Fruit fly (Drosophila melanogaster) whole organism, prepupa: ENCODE results near the gene CG13607.
A peak's percentile ranks its signal among the peaks of the same experiment; 100 is the strongest.

Experiments
- CG10669 ChIP-seq: fragments of 200-800 bp; sonication (Bioruptor generic); optimal IDR thresholded peaks from 3 replicates; lab custom pipeline; 2018; ENCODE audit warnings: missing biosample characterization, mild to moderate bottlenecking, missing genetic modification characterization, moderate library complexity
- CG11294 ChIP-seq: fragments of 200-800 bp; sonication (Bioruptor generic); IDR thresholded peaks from 2 replicates; pipeline ENCODE4 v1.3.6; 2022; ENCODE audit warnings: missing biosample characterization, missing genetic modification characterization
- CG11762 ChIP-seq: fragments of 200-800 bp; sonication (Bioruptor generic); optimal IDR thresholded peaks from 3 replicates; lab custom pipeline; 2016; ENCODE audit warnings: missing biosample characterization, missing genetic modification characterization; ENCODE audit not compliant: insufficient read depth
- CG15336 ChIP-seq: fragments of 200-800 bp; sonication (Bioruptor generic); IDR thresholded peaks from 2 replicates; pipeline ENCODE4 v1.3.6; 2022; ENCODE audit warnings: missing biosample characterization, missing genetic modification characterization
- CG1621 ChIP-seq: fragments of 200-800 bp; sonication (Bioruptor generic); optimal IDR thresholded peaks from 3 replicates; lab custom pipeline; 2018; ENCODE audit warnings: missing biosample characterization, mild to moderate bottlenecking, missing genetic modification characterization
- CG16779 ChIP-seq: fragments of 200-800 bp; sonication (Bioruptor generic); optimal IDR thresholded peaks from 3 replicates; lab custom pipeline; 2017; ENCODE audit warnings: missing biosample characterization, mild to moderate bottlenecking, missing genetic modification characterization
- CG34406 ChIP-seq: fragments of 200-800 bp; sonication (Bioruptor generic); optimal IDR thresholded peaks from 3 replicates; lab custom pipeline; 2016; ENCODE audit warnings: missing biosample characterization, missing genetic modification characterization
- CG3919 ChIP-seq: fragments of 200-800 bp; sonication (Bioruptor generic); optimal IDR thresholded peaks from 3 replicates; lab custom pipeline; 2016; ENCODE audit warnings: missing biosample characterization, missing genetic modification characterization
- CG6163 ChIP-seq: fragments of 200-800 bp; sonication (Bioruptor generic); IDR thresholded peaks from 3 replicates; pipeline ENCODE4 v1.3.6; 2022; ENCODE audit warnings: missing biosample characterization, missing genetic modification characterization
- CG6276 ChIP-seq: fragments of 200-800 bp; sonication (Bioruptor generic); optimal IDR thresholded peaks from 2 replicates; lab custom pipeline; 2017; ENCODE audit warnings: missing biosample characterization, mild to moderate bottlenecking, missing genetic modification characterization
- CG6792 ChIP-seq: fragments of 200-800 bp; sonication (Bioruptor generic); optimal IDR thresholded peaks from 3 replicates; lab custom pipeline; 2016; ENCODE audit warnings: missing biosample characterization, missing genetic modification characterization
- CG6808 ChIP-seq: fragments of 200-800 bp; sonication (Bioruptor generic); optimal IDR thresholded peaks from 3 replicates; lab custom pipeline; 2017; ENCODE audit warnings: missing biosample characterization, missing genetic modification characterization, mild to moderate bottlenecking, moderate library complexity, missing genetic modification reagents
- CG6854 ChIP-seq: fragments of 200-800 bp; sonication (Bioruptor generic); optimal IDR thresholded peaks from 2 replicates; lab custom pipeline; 2017; ENCODE audit warnings: missing biosample characterization, mild to moderate bottlenecking, missing genetic modification characterization
- CG8632 ChIP-seq: fragments of 200-800 bp; sonication (Bioruptor generic); optimal IDR thresholded peaks from 3 replicates; lab custom pipeline; 2016; ENCODE audit warnings: missing biosample characterization, missing genetic modification characterization
- CG9139 ChIP-seq: fragments of 200-800 bp; sonication (Bioruptor generic); optimal IDR thresholded peaks from 3 replicates; lab custom pipeline; 2017; ENCODE audit warnings: missing biosample characterization, mild to moderate bottlenecking, missing genetic modification characterization
- Eip75B ChIP-seq: fragments of 200-800 bp; sonication (Bioruptor generic); optimal IDR thresholded peaks from 3 replicates; lab custom pipeline; 2016; ENCODE audit warnings: missing biosample characterization, missing genetic modification characterization
- Eip78C ChIP-seq: fragments of 200-800 bp; sonication (Bioruptor generic); peaks from one replicate; lab custom pipeline; 2016; ENCODE audit warnings: missing biosample characterization, missing genetic modification characterization
- Ets21C ChIP-seq: fragments of 200-800 bp; sonication (Bioruptor generic); optimal IDR thresholded peaks from 3 replicates; lab custom pipeline; 2016; ENCODE audit warnings: missing biosample characterization, missing genetic modification characterization
- Ets96B ChIP-seq: fragments of 200-800 bp; optimal IDR thresholded peaks from 2 replicates; lab custom pipeline; 2019; ENCODE audit warnings: missing biosample characterization, mild to moderate bottlenecking, missing genetic modification characterization, moderate library complexity
- Hr38 ChIP-seq: sonication (Bioruptor generic); optimal IDR thresholded peaks from 2 replicates; lab custom pipeline; 2016; ENCODE audit warnings: missing biosample characterization, missing genetic modification characterization
- Hr4 ChIP-seq: fragments of 200-800 bp; sonication (Bioruptor generic); optimal IDR thresholded peaks from 3 replicates; lab custom pipeline; 2016; ENCODE audit warnings: missing biosample characterization, missing genetic modification characterization
- Met ChIP-seq: fragments of 200-800 bp; sonication (Bioruptor generic); optimal IDR thresholded peaks from 3 replicates; lab custom pipeline; 2016; ENCODE audit warnings: missing biosample characterization, missing genetic modification characterization
- Sox102F ChIP-seq: fragments of 200-800 bp; sonication (Bioruptor generic); optimal IDR thresholded peaks from 2 replicates; lab custom pipeline; 2016; ENCODE audit warnings: missing biosample characterization, mild to moderate bottlenecking, missing genetic modification characterization
- cyc ChIP-seq: fragments of 200-800 bp; sonication (Bioruptor generic); optimal IDR thresholded peaks from 3 replicates; lab custom pipeline; 2016; ENCODE audit warnings: missing biosample characterization, missing genetic modification characterization
- dac ChIP-seq: fragments of 200-800 bp; sonication (Bioruptor generic); optimal IDR thresholded peaks from 2 replicates; lab custom pipeline; 2017; ENCODE audit warnings: missing biosample characterization, mild to moderate bottlenecking, missing genetic modification characterization
- eg ChIP-seq: fragments of 200-800 bp; sonication (Bioruptor generic); IDR thresholded peaks from 3 replicates; pipeline ENCODE4 v1.3.6; 2022; ENCODE audit warnings: missing biosample characterization, missing genetic modification characterization
- esn ChIP-seq: fragments of 200-800 bp; sonication (Bioruptor generic); optimal IDR thresholded peaks from 2 replicates; lab custom pipeline; 2016; ENCODE audit warnings: missing biosample characterization, mild to moderate bottlenecking, missing genetic modification characterization, moderate library complexity
- fd59A ChIP-seq: fragments of 200-800 bp; sonication (Bioruptor generic); optimal IDR thresholded peaks from 2 replicates; lab custom pipeline; 2017; ENCODE audit warnings: missing biosample characterization, mild to moderate bottlenecking, missing genetic modification characterization, missing genetic modification reagents
- fkh ChIP-seq: fragments of 200-800 bp; sonication (Bioruptor generic); optimal IDR thresholded peaks from 3 replicates; lab custom pipeline; 2017; ENCODE audit warnings: missing biosample characterization, mild to moderate bottlenecking, missing genetic modification characterization, moderate library complexity
- lz ChIP-seq: fragments of 200-800 bp; sonication (Bioruptor generic); optimal IDR thresholded peaks from 3 replicates; lab custom pipeline; 2016; ENCODE audit warnings: missing biosample characterization, missing genetic modification characterization
- net ChIP-seq: fragments of 200-800 bp; sonication (Bioruptor generic); optimal IDR thresholded peaks from 3 replicates; lab custom pipeline; 2016; ENCODE audit warnings: missing biosample characterization, missing genetic modification characterization
- pdm3 ChIP-seq: fragments of 200-800 bp; sonication (Bioruptor generic); optimal IDR thresholded peaks from 3 replicates; lab custom pipeline; 2016; ENCODE audit warnings: missing biosample characterization, missing genetic modification characterization
- spab ChIP-seq: fragments of 200-800 bp; sonication (Bioruptor generic); optimal IDR thresholded peaks from 2 replicates; lab custom pipeline; 2017; ENCODE audit warnings: missing biosample characterization, mild to moderate bottlenecking, missing genetic modification characterization, missing genetic modification reagents
- ss ChIP-seq, 2 experiments: fragments of 200-800 bp; sonication (Bioruptor generic); optimal IDR thresholded peaks; 2 replicates in 1 of 2; 3 replicates in 1 of 2; lab custom pipeline; 2017 to 2018; ENCODE audit warnings: mild to moderate bottlenecking in 2 of 2, missing biosample characterization in 2 of 2, missing genetic modification characterization in 2 of 2, moderate library complexity in 1 of 2
- svp ChIP-seq: fragments of 200-800 bp; sonication (Bioruptor generic); peaks from one replicate; lab custom pipeline; 2016; ENCODE audit warnings: missing biosample characterization, missing genetic modification characterization
- topi ChIP-seq: fragments of 200-800 bp; sonication (Bioruptor generic); optimal IDR thresholded peaks from 3 replicates; lab custom pipeline; 2016; ENCODE audit warnings: missing biosample characterization, missing genetic modification characterization
- vri ChIP-seq: fragments of 200-800 bp; sonication (Bioruptor generic); optimal IDR thresholded peaks from 3 replicates; lab custom pipeline; 2016; ENCODE audit warnings: missing biosample characterization, mild to moderate bottlenecking, missing genetic modification characterization

Gene CG13607

dm6 chr3R:24137311-24137945 is 21.3 kb upstream of the CG13607 start, which contains the start of gene Npc2f:
Gene Npc2f (plus strand): TSS chr3R:24137895.
- TF ChIP-seq CG9139 (no peak), svp (GFP tag; lab: Kevin White, UChicago) (peak; percentile 96), CG6163 (GFP tag; lab: Robert Waterston, UW) (no peak), CG34406 (no peak), CG8632 (GFP tag; lab: Kevin White, UChicago) (no peak), CG6792 (GFP tag; lab: Kevin White, UChicago) (no peak), Eip75B (GFP tag; lab: Kevin White, UChicago) (no peak), vri (GFP tag; lab: Kevin White, UChicago) (peak; percentile 22)

- TF ChIP-seq CG11294 (GFP tag; lab: Robert Waterston, UW) (no peak), fkh (peak; percentile 95), vri (GFP tag; lab: Kevin White, UChicago) (no peak), esn (GFP tag; lab: Kevin White, UChicago) (peak; percentile 11), Ets21C (no peak), lz (GFP tag; lab: Kevin White, UChicago) (no peak), CG6854 (GFP tag; lab: Kevin White, UChicago) (peak; percentile 34)
Observed at dm6 chr3R:24134580-24134979, 18.5 kb upstream of the CG13607 start, which contains the start of gene Sec10. Gene Sec10 (plus strand): TSS chr3R:24134831.

dm6 chr3R:24130080-24130479 is 14.0 kb upstream of the CG13607 start, which contains the start of the genes GatB and Tsc1:
Gene GatB (minus strand): TSS chr3R:24130255.
Gene Tsc1 (plus strand): TSS chr3R:24130307.
- TF ChIP-seq Hr38 (GFP tag; lab: Kevin White, UChicago) = no peak
- no peak for TF ChIP-seq CG11762 (GFP tag; lab: Kevin White, UChicago)
- no peak for TF ChIP-seq CG6163 (GFP tag; lab: Robert Waterston, UW)
- no peak for TF ChIP-seq CG8632 (GFP tag; lab: Kevin White, UChicago)
- no peak for TF ChIP-seq Ets96B
- no peak for TF ChIP-seq fd59A (GFP tag; lab: Kevin White, UChicago)
- no peak for TF ChIP-seq topi (GFP tag; lab: Kevin White, UChicago)
- TF ChIP-seq eg (GFP tag; lab: Robert Waterston, UW) = no peak
- no peak for TF ChIP-seq CG3919 (GFP tag; lab: Kevin White, UChicago)
- no peak for TF ChIP-seq dac (GFP tag; lab: Kevin White, UChicago)
- no peak for TF ChIP-seq vri (GFP tag; lab: Kevin White, UChicago)
- no peak for TF ChIP-seq CG11294 (GFP tag; lab: Robert Waterston, UW)
- TF ChIP-seq ss (GFP tag; optimal IDR thresholded peaks at IDR 0.05; lab: Kevin White, UChicago) = no peak
- TF ChIP-seq Met (GFP tag; lab: Kevin White, UChicago) = no peak
- TF ChIP-seq Hr4 (GFP tag; lab: Kevin White, UChicago) = no peak
- TF ChIP-seq CG6792 (GFP tag; lab: Kevin White, UChicago) = no peak
- no peak for TF ChIP-seq Sox102F (GFP tag; lab: Kevin White, UChicago)
- no peak for TF ChIP-seq pdm3
- TF ChIP-seq, all 60 proteins: peak for 0

- TF ChIP-seq CG11762 (GFP tag; lab: Kevin White, UChicago) (no peak), svp (GFP tag; lab: Kevin White, UChicago) (peak; percentile 95), fkh (no peak)
Observed at dm6 chr3R:24122369-24122768, 6.2 kb upstream of the CG13607 start.

- TF ChIP-seq svp (GFP tag; lab: Kevin White, UChicago) (peak; percentile 91), eg (GFP tag; lab: Robert Waterston, UW) (no peak)
Observed at dm6 chr3R:24121669-24122068, 5.5 kb upstream of the CG13607 start.

- TF ChIP-seq CG10669 (peak; percentile 16), CG6276 (peak; percentile 59), topi (GFP tag; lab: Kevin White, UChicago) (no peak), fkh (no peak), net (no peak), CG1621 (tag; lab: Kevin White, UChicago) (peak; percentile 19), CG15336 (GFP tag; lab: Robert Waterston, UW) (0 out of 2 replicates have a peak, but pooled peaks have one; percentile 16), cyc (GFP tag; lab: Kevin White, UChicago) (no peak), CG16779 (peak; percentile 25), spab (peak; percentile 12), CG9139 (peak; percentile 33), pdm3 (no peak), CG6854 (GFP tag; lab: Kevin White, UChicago) (peak; percentile 13), Eip78C (peak; percentile 50), CG6808 (GFP tag; lab: Kevin White, UChicago) (peak; percentile 67), svp (GFP tag; lab: Kevin White, UChicago) (peak; percentile 98), ss (GFP tag; optimal IDR thresholded peaks at IDR 0.05; lab: Kevin White, UChicago) (peak; percentile 67 to 68)
- TF ChIP-seq, all 60 proteins: peak for 12
Observed at dm6 chr3R:24116972-24117371, 850 bp upstream of the CG13607 start.
